Worm (Caenorhabditis elegans): ENCODE data around the gene nas-24.

Gene nas-24

DNA sequence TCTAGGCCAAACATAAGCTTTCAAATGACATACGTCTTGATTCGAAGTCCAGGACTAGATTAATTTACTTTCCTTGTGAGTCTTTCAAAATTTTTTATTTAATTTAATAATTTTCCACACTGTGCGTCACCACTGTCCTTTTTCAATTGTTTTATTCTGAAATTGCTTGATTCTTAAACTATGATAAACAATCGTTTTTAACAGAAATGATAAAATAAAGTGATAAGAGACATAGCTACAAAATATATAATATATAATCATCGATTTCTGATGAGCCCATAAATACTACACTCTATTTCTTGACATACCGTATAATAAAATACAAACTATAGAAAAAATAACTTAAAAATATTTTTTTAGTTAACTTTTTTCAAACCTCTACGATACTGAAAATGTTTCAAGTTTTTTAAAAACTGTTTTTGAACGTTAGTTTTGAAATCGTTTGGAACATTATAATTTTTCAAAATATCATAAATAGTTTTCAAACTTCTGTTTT is at the start of gene nas-24:
Gene nas-24, plus strand, starts transcription at position 446 of the 496 bp plus-strand sequence.
- TF ChIP-seq bed-3 (GFP tag; optimal IDR thresholded peaks at IDR 0.05) (no peak), elt-1 (tag; optimal IDR thresholded peaks at IDR 0.05; ENCODE audit: borderline replicate concordance, insufficient read depth) (no peak), unc-62 (GFP tag; optimal IDR thresholded peaks at IDR 0.05) (no peak), tbx-8 (GFP tag; optimal IDR thresholded peaks at IDR 0.05) (no peak), sem-2 (GFP tag; optimal IDR thresholded peaks at IDR 0.05) (no peak), ceh-83 (GFP tag; optimal IDR thresholded peaks at IDR 0.05) (no peak), snpc-4 (tag; optimal IDR thresholded peaks at IDR 0.05) (no peak), M03D4.4 (tag; optimal IDR thresholded peaks at IDR 0.05) (no peak), flh-1 (GFP tag; optimal IDR thresholded peaks at IDR 0.05) (no peak), lin-13 (tag; optimal IDR thresholded peaks at IDR 0.05) (no peak), nhr-28 (tag; optimal IDR thresholded peaks at IDR 0.05) (no peak), lin-32 (GFP tag; optimal IDR thresholded peaks at IDR 0.05) (no peak), ham-2 (GFP tag; optimal IDR thresholded peaks at IDR 0.05) (no peak), drap-1 (GFP tag; optimal IDR thresholded peaks at IDR 0.05) (no peak)

DNA sequence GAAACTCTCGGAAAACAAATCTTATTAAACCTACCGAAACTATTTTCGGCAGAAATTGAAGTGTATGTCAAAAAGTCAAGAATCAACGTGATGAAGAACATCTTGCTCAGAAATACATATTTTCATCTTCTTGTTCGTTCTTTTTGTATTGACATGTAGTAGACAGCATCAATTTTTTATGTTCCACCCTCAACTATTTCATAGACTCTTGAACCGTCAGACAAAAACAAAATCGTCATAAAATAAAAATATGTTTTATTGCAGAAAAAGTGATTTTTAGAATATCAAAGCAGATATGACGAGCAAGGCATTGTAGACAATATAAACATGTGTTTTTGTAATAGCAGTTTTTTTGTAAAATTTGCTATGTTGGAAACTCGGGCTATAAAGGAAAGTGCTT is 44.4 kb upstream of the nas-24 start, which contains the start of gene F35E12.2:
Gene F35E12.2, minus strand, starts transcription at position 101 of the 400 bp plus-strand sequence.
- TF ChIP-seq tbx-8 (GFP tag; optimal IDR thresholded peaks at IDR 0.05) = no peak
- no peak for TF ChIP-seq drap-1 (GFP tag; optimal IDR thresholded peaks at IDR 0.05)
- no peak for TF ChIP-seq lin-32 (GFP tag; optimal IDR thresholded peaks at IDR 0.05)
- TF ChIP-seq M03D4.4 (tag; optimal IDR thresholded peaks at IDR 0.05) = no peak
- TF ChIP-seq ceh-83 (GFP tag; optimal IDR thresholded peaks at IDR 0.05) = no peak
- no peak for TF ChIP-seq snpc-4 (tag; optimal IDR thresholded peaks at IDR 0.05)
- no peak for TF ChIP-seq lin-13 (tag; optimal IDR thresholded peaks at IDR 0.05)
- TF ChIP-seq nhr-28 (tag; optimal IDR thresholded peaks at IDR 0.05) = no peak
- TF ChIP-seq ztf-11 (tag; optimal IDR thresholded peaks at IDR 0.05) = no peak
- no peak for TF ChIP-seq nhr-2 (tag; optimal IDR thresholded peaks at IDR 0.05)
- no peak for TF ChIP-seq elt-3 (tag; optimal IDR thresholded peaks at IDR 0.05)
- TF ChIP-seq sem-2 (GFP tag; optimal IDR thresholded peaks at IDR 0.05) = no peak
- no peak for TF ChIP-seq ceh-39 (tag; optimal IDR thresholded peaks at IDR 0.05)
- no peak for TF ChIP-seq unc-62 (GFP tag; optimal IDR thresholded peaks at IDR 0.05)
- no peak for TF ChIP-seq ces-1 (GFP tag; optimal IDR thresholded peaks at IDR 0.05)

DNA sequence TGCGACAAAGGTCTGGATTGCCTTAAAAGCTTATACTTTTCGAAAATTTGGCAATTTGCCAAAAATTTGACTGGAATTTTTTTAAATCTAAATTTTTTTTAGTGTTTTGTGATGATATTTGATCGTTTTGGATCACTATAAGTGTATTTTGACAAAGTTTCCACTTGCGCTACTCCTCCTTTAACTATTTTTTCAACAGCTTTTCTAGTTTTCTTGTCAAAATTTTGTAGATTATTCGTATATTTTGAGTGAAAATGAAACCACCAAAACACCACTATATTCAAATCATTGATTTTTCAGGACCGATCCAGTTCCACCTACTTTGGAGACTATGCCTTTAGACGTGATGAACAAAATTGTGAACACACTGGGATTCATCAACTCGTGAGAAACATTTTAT is 43.6 kb upstream of the nas-24 start, which contains the start of gene fbxa-181:
Gene fbxa-181, plus strand, starts transcription at position 301 of the 400 bp plus-strand sequence.
- TF ChIP-seq flh-1 (GFP tag; optimal IDR thresholded peaks at IDR 0.05) = no peak
- TF ChIP-seq mls-2 (tag; optimal IDR thresholded peaks at IDR 0.05) = no peak
- TF ChIP-seq ztf-11 (tag; optimal IDR thresholded peaks at IDR 0.05) = no peak
- no peak for TF ChIP-seq blmp-1 (tag; optimal IDR thresholded peaks at IDR 0.05)
- no peak for TF ChIP-seq ces-1 (GFP tag; optimal IDR thresholded peaks at IDR 0.05)
- TF ChIP-seq mep-1 (tag; optimal IDR thresholded peaks at IDR 0.05) = no peak
- TF ChIP-seq bed-3 (GFP tag; optimal IDR thresholded peaks at IDR 0.05) = no peak
- no peak for TF ChIP-seq lin-13 (tag; optimal IDR thresholded peaks at IDR 0.05)
- TF ChIP-seq ceh-83 (GFP tag; optimal IDR thresholded peaks at IDR 0.05) = no peak
- no peak for TF ChIP-seq M03D4.4 (tag; optimal IDR thresholded peaks at IDR 0.05)
- TF ChIP-seq zip-8 (tag; optimal IDR thresholded peaks at IDR 0.05) = no peak
- no peak for TF ChIP-seq lsy-2 (tag; optimal IDR thresholded peaks at IDR 0.05)

DNA sequence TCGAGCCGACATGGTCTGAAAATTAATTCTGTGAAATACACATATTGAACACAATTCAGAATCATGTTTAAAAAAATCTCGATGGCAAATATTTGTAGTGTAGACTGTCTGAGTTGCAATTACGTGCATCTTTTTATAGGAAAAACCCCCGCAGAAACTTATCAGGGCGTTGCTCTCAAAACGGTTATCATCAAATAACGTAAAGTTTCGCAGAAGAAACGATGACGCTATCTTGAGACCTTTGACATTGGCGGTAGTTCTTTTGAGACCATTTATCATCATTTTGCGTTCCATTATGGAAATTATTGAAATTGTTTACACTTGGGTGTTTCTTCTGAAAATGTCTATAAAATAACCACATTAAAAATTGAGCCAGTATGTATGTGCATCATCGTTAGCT is 38.4 kb upstream of the nas-24 start, which contains the start of gene dct-17:
Gene dct-17, minus strand, starts transcription at position 23 of the 400 bp plus-strand sequence.
- TF ChIP-seq pha-4 (tag; optimal IDR thresholded peaks at IDR 0.05) (no peak), nhr-12 (tag; optimal IDR thresholded peaks at IDR 0.05) (no peak), ceh-39 (tag; optimal IDR thresholded peaks at IDR 0.05) (no peak), ztf-11 (tag; optimal IDR thresholded peaks at IDR 0.05) (no peak), ceh-43 (GFP tag; optimal IDR thresholded peaks at IDR 0.05) (no peak), ham-2 (GFP tag; optimal IDR thresholded peaks at IDR 0.05) (no peak), ces-1 (GFP tag; optimal IDR thresholded peaks at IDR 0.05) (no peak), zip-8 (tag; optimal IDR thresholded peaks at IDR 0.05) (no peak), flh-1 (GFP tag; optimal IDR thresholded peaks at IDR 0.05) (no peak), sptf-1 (tag; optimal IDR thresholded peaks at IDR 0.05) (no peak), mep-1 (tag; optimal IDR thresholded peaks at IDR 0.05) (no peak), mls-2 (tag; optimal IDR thresholded peaks at IDR 0.05) (no peak)

DNA sequence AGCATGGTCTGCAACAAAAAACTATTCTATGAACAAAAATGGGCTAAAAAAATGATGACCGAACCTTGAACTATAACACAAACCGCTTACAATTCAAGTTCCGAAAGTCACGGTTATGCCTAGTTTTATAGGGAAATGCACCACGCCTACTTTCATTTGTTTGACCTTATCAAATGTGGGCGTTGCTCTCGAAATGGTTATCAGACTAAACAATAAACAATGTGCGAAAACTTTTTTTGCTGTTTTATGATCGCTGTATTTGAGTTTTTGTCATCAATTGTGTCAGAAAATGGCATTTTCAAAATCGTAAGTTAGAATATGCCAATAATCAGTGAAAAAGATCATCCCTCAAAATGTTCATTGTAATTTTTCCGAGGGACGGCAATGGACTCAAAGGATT is 33.0 kb upstream of the nas-24 start, which contains the start of gene F35E12.6:
Gene F35E12.6, minus strand, starts transcription at position 101 of the 400 bp plus-strand sequence.
- TF ChIP-seq lin-13 (tag; optimal IDR thresholded peaks at IDR 0.05) (no peak), tbx-8 (GFP tag; optimal IDR thresholded peaks at IDR 0.05) (no peak), mls-2 (tag; optimal IDR thresholded peaks at IDR 0.05) (no peak), cnd-1 (tag; optimal IDR thresholded peaks at IDR 0.05) (no peak), hlh-1 (tag; optimal IDR thresholded peaks at IDR 0.05) (no peak)
